Worm (Caenorhabditis elegans) whole organism, early embryonic: ENCODE results near the gene clec-6.

Source experiments
- B0310.2 ChIP-seq: sonication (generic microtip); optimal IDR thresholded peaks from 2 replicates; lab custom pipeline; 2016; ENCODE audit warnings: mild to moderate bottlenecking, missing genetic modification characterization, missing compliant biosample characterization
- F13C5.2 ChIP-seq: sonication (generic microtip); optimal IDR thresholded peaks from 2 replicates; lab custom pipeline; 2017; ENCODE audit warnings: mild to moderate bottlenecking, missing genetic modification characterization, inconsistent platforms, missing compliant biosample characterization
- aly-1 ChIP-seq: sonication (generic microtip); optimal IDR thresholded peaks from 2 replicates; lab custom pipeline; 2016; ENCODE audit warnings: missing genetic modification characterization, missing compliant biosample characterization
- ama-1 ChIP-seq: fragments of 150-350 bp; optimal IDR thresholded peaks from 2 replicates; lab custom pipeline; 2014
- ceh-13 ChIP-seq: fragments of 200-800 bp; sonication (Bioruptor generic); optimal IDR thresholded peaks from 2 replicates; lab custom pipeline; 2018; ENCODE audit warnings: mild to moderate bottlenecking, missing genetic modification characterization, missing compliant biosample characterization
- ceh-36 ChIP-seq: sonication (generic microtip); optimal IDR thresholded peaks from 2 replicates; lab custom pipeline; 2016; ENCODE audit warnings: missing genetic modification characterization, inconsistent platforms, missing compliant biosample characterization
- ets-7 ChIP-seq: sonication (generic microtip); optimal IDR thresholded peaks from 2 replicates; lab custom pipeline; 2016; ENCODE audit warnings: missing genotype, missing genetic modification characterization, missing compliant biosample characterization
- flt-1 ChIP-seq: fragments of 200-800 bp; sonication (Bioruptor generic); IDR thresholded peaks from 2 replicates; pipeline ENCODE4 v1.3.6; 2022; ENCODE audit warnings: missing genetic modification characterization, missing compliant biosample characterization
- hmbx-1 ChIP-seq: sonication (generic microtip); optimal IDR thresholded peaks from 2 replicates; lab custom pipeline; 2016; ENCODE audit warnings: mild to moderate bottlenecking, missing genetic modification characterization, missing compliant biosample characterization
- hmg-4 ChIP-seq: fragments of 200-800 bp; sonication (Bioruptor generic); optimal IDR thresholded peaks from 2 replicates; lab custom pipeline; 2018; ENCODE audit warnings: mild to moderate bottlenecking, missing genetic modification characterization, missing compliant biosample characterization
- hnd-1 ChIP-seq: sonication (generic microtip); optimal IDR thresholded peaks from 2 replicates; lab custom pipeline; 2016; ENCODE audit warnings: missing genetic modification characterization, missing compliant biosample characterization
- pes-1 ChIP-seq: fragments of 200-800 bp; sonication (Bioruptor generic); IDR thresholded peaks from 2 replicates; pipeline ENCODE4 v1.3.6; 2022; ENCODE audit warnings: missing genetic modification reagents, missing genetic modification characterization, missing compliant biosample characterization
- scrt-1 ChIP-seq: fragments of 200-800 bp; sonication (Bioruptor generic); IDR thresholded peaks from 2 replicates; pipeline ENCODE4 v1.3.6; 2022; ENCODE audit warnings: missing genetic modification characterization, missing compliant biosample characterization
- sea-1 ChIP-seq: fragments of 200-800 bp; sonication (Bioruptor generic); conservative IDR thresholded peaks from 2 replicates; pipeline ENCODE4 v1.3.6; 2022; ENCODE audit warnings: missing genetic modification characterization, missing compliant biosample characterization
- tbx-11 ChIP-seq: fragments of 200-800 bp; sonication (Bioruptor generic); IDR thresholded peaks from 2 replicates; pipeline ENCODE4 v1.3.6; 2022; ENCODE audit warnings: missing genetic modification characterization, missing compliant biosample characterization
- tbx-37 ChIP-seq: fragments of 200-800 bp; sonication (Bioruptor generic); conservative IDR thresholded peaks from 2 replicates; pipeline ENCODE4 v1.3.6; 2022; ENCODE audit warnings: missing genetic modification reagents, missing genetic modification characterization, missing compliant biosample characterization
- tra-4 ChIP-seq: sonication (generic microtip); optimal IDR thresholded peaks from 2 replicates; lab custom pipeline; 2017; ENCODE audit warnings: missing genetic modification characterization, missing compliant biosample characterization

clec-6 gene

ce11 chrIII:4875663-4876062 lies 11.6 kb downstream of the clec-6 start:
- no peak for TF ChIP-seq tbx-37
- TF ChIP-seq tbx-11 (GFP tag; lab: Robert Waterston, UW), result no peak

- TF ChIP-seq hnd-1 (tag; lab: Kevin White, UChicago) (no peak), ceh-13 (GFP tag; lab: Kevin White, UChicago) (no peak), tbx-11 (GFP tag; lab: Robert Waterston, UW) (no peak)
Measured at ce11 chrIII:4874671-4875070, 12.6 kb downstream of the clec-6 start, which contains the start of gene C35D10.12. TSS of gene C35D10.12 (minus strand) at chrIII:4874771.

ce11 chrIII:4873395-4873794 lies 13.8 kb downstream of the clec-6 start:
- TF ChIP-seq hnd-1 (tag; lab: Kevin White, UChicago) (no peak), flt-1 (GFP tag; lab: Robert Waterston, UW) (no peak), pes-1 (GFP tag; lab: Robert Waterston, UW) (no peak), hmg-4 (GFP tag; lab: Kevin White, UChicago) (no peak), ceh-36 (tag; lab: Kevin White, UChicago) (no peak), aly-1 (tag; lab: Kevin White, UChicago) (no peak), hmbx-1 (no peak), ama-1 (lab: Kevin White, UChicago) (no peak), ceh-13 (GFP tag; lab: Kevin White, UChicago) (no peak), ets-7 (no peak), tra-4 (tag; lab: Kevin White, UChicago) (no peak), B0310.2 (tag; lab: Kevin White, UChicago) (no peak), F13C5.2 (no peak)

ce11 chrIII:4870478-4870877 lies 16.8 kb downstream of the clec-6 start, which contains the start of gene gipc-1:
TSS of gene gipc-1 (plus strand) at chrIII:4870778.
- TF ChIP-seq F13C5.2 (no peak), pes-1 (GFP tag; lab: Robert Waterston, UW) (no peak), scrt-1 (GFP tag; lab: Robert Waterston, UW) (no peak), hmg-4 (GFP tag; lab: Kevin White, UChicago) (no peak), ceh-36 (tag; lab: Kevin White, UChicago) (no peak), B0310.2 (tag; lab: Kevin White, UChicago) (no peak), tbx-11 (GFP tag; lab: Robert Waterston, UW) (no peak), ama-1 (lab: Kevin White, UChicago) (no peak), ets-7 (no peak), tra-4 (tag; lab: Kevin White, UChicago) (no peak), hnd-1 (tag; lab: Kevin White, UChicago) (no peak), ceh-13 (GFP tag; lab: Kevin White, UChicago) (no peak), tbx-37 (no peak)

- TF ChIP-seq pes-1 (GFP tag; lab: Robert Waterston, UW), result no peak
- no peak for TF ChIP-seq aly-1 (tag; lab: Kevin White, UChicago)
- TF ChIP-seq scrt-1 (GFP tag; lab: Robert Waterston, UW), result no peak
- TF ChIP-seq sea-1, result no peak
- TF ChIP-seq ets-7, result no peak
- no peak for TF ChIP-seq tra-4 (tag; lab: Kevin White, UChicago)
- no peak for TF ChIP-seq F13C5.2
Measured at ce11 chrIII:4868643-4869042, 18.6 kb downstream of the clec-6 start, which contains the start of the genes msd-4 and C35D10.3. TSS of gene msd-4 (minus strand) at chrIII:4868743. TSS of gene C35D10.3 (plus strand) at chrIII:4868921.

ce11 chrIII:4866762-4867161 lies 20.5 kb downstream of the clec-6 start, which contains the start of gene C35D10.17:
TSS of gene C35D10.17 (plus strand) at chrIII:4867062.
- TF ChIP-seq aly-1 (tag; lab: Kevin White, UChicago) (no peak), ceh-36 (tag; lab: Kevin White, UChicago) (no peak), scrt-1 (GFP tag; lab: Robert Waterston, UW) (no peak), hmbx-1 (no peak), tbx-37 (no peak), ets-7 (no peak), hmg-4 (GFP tag; lab: Kevin White, UChicago) (no peak), sea-1 (no peak), tra-4 (tag; lab: Kevin White, UChicago) (no peak), flt-1 (GFP tag; lab: Robert Waterston, UW) (no peak), pes-1 (GFP tag; lab: Robert Waterston, UW) (no peak), B0310.2 (tag; lab: Kevin White, UChicago) (no peak)

- TF ChIP-seq aly-1 (tag; lab: Kevin White, UChicago) (no peak), hnd-1 (tag; lab: Kevin White, UChicago) (no peak), hmg-4 (GFP tag; lab: Kevin White, UChicago) (no peak), sea-1 (no peak), flt-1 (GFP tag; lab: Robert Waterston, UW) (no peak), hmbx-1 (no peak), tbx-37 (no peak), B0310.2 (tag; lab: Kevin White, UChicago) (no peak), pes-1 (GFP tag; lab: Robert Waterston, UW) (no peak), tra-4 (tag; lab: Kevin White, UChicago) (no peak), ama-1 (lab: Kevin White, UChicago) (no peak), ceh-36 (tag; lab: Kevin White, UChicago) (no peak), ets-7 (no peak), F13C5.2 (no peak), scrt-1 (GFP tag; lab: Robert Waterston, UW) (no peak), ceh-13 (GFP tag; lab: Kevin White, UChicago) (no peak)
Measured at ce11 chrIII:4863127-4863526, 24.1 kb downstream of the clec-6 start, which contains the start of gene coq-8. TSS of gene coq-8 (plus strand) at chrIII:4863427.

- TF ChIP-seq tra-4 (tag; lab: Kevin White, UChicago) (no peak), tbx-37 (no peak), hmbx-1 (no peak), pes-1 (GFP tag; lab: Robert Waterston, UW) (no peak), ets-7 (no peak), F13C5.2 (no peak), aly-1 (tag; lab: Kevin White, UChicago) (no peak), hnd-1 (tag; lab: Kevin White, UChicago) (no peak), ama-1 (lab: Kevin White, UChicago) (no peak), sea-1 (no peak), B0310.2 (tag; lab: Kevin White, UChicago) (no peak), hmg-4 (GFP tag; lab: Kevin White, UChicago) (no peak), flt-1 (GFP tag; lab: Robert Waterston, UW) (no peak), ceh-36 (tag; lab: Kevin White, UChicago) (no peak), ceh-13 (GFP tag; lab: Kevin White, UChicago) (no peak), scrt-1 (GFP tag; lab: Robert Waterston, UW) (no peak), tbx-11 (GFP tag; lab: Robert Waterston, UW) (no peak)
Measured at ce11 chrIII:4861744-4862401, 25.4 kb downstream of the clec-6 start, which contains the start of the genes C35D10.10 and C35D10.5. TSS of gene C35D10.10 (minus strand) at chrIII:4861794. TSS of gene C35D10.5 (plus strand) at chrIII:4862351.
